Worm (Caenorhabditis elegans): ENCODE results near the gene arrd-15.

arrd-15 gene

DNA sequence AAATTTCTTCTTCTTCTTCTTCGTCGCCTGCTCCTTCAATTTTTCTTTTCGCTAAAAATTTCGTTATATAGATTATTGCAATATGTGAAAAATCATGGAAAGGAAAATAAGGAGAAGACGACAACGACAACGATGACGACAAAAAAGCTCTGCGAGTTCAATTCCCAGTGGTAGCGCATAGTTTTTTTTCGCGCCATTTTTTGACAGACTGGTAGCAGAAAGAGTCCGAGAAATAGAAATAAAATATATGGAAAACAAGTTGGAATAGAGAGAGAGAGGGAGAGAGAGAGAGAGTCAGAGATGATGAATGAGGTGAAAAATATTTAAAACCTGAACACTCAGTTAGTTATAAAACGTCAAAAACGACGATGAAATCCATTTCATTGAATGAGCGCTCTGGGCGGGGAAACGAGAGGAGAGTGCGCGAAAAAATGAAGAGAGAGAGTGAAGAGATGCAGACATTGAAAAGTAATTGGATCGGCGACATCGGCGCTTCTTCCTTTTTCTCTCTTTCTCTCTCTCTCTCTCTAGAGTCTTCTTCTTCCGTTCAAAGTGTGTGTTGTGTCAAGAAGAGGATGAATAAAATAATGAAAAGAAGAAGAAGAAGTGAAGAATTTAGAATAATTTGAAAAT is 52.1 kb downstream of the arrd-15 start, which contains the start of gene pde-2 (continued):
- TF ChIP-seq lin-11 (tag; optimal IDR thresholded peaks at IDR 0.05) (no peak), ttx-3 (tag; optimal IDR thresholded peaks at IDR 0.05) (no peak), ceh-48 (tag; optimal IDR thresholded peaks at IDR 0.05) (no peak), pha-4 (tag; optimal IDR thresholded peaks at IDR 0.05) (no peak), lim-6 (tag; optimal IDR thresholded peaks at IDR 0.05) (no peak), pha-2 (tag; optimal IDR thresholded peaks at IDR 0.05) (no peak), tbx-2 (tag; optimal IDR thresholded peaks at IDR 0.05) (peak; percentile 17), pag-3 (tag; optimal IDR thresholded peaks at IDR 0.05; ENCODE audit: borderline replicate concordance) (no peak), odd-2 (tag; optimal IDR thresholded peaks at IDR 0.05) (no peak), elt-4 (tag; optimal IDR thresholded peaks at IDR 0.05) (no peak), nfya-1 (tag; optimal IDR thresholded peaks at IDR 0.05) (peak; percentile 21), hlh-13 (GFP tag; optimal IDR thresholded peaks at IDR 0.05) (no peak), ceh-19 (GFP tag; optimal IDR thresholded peaks at IDR 0.05) (peak; percentile 12), K02D7.2 (tag; optimal IDR thresholded peaks at IDR 0.05) (no peak), hlh-30 (tag; optimal IDR thresholded peaks at IDR 0.05; ENCODE audit: insufficient read depth) (no peak)

DNA sequence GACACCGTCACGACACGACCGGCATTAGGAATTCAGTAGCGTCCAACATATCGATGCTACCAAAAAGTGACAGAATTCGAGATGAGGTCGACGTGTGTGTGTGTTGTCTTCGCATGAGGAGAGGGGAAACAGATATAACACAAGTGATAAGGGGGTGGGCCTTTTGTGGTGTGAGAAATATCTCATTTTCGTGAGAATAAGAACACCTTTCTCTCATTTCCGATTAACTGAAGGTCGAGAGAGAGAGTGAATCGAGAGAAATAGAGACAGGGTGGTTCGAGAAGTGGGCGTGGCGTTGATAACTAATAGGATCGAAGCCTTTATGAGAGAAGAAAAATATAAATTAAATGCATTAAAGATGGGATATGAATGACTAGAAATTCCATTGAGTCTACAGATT is 53.3 kb downstream of the arrd-15 start:
- TF ChIP-seq ceh-24 (tag; optimal IDR thresholded peaks at IDR 0.05): no peak
- no peak for TF ChIP-seq ceh-31 (tag; optimal IDR thresholded peaks at IDR 0.05)

DNA sequence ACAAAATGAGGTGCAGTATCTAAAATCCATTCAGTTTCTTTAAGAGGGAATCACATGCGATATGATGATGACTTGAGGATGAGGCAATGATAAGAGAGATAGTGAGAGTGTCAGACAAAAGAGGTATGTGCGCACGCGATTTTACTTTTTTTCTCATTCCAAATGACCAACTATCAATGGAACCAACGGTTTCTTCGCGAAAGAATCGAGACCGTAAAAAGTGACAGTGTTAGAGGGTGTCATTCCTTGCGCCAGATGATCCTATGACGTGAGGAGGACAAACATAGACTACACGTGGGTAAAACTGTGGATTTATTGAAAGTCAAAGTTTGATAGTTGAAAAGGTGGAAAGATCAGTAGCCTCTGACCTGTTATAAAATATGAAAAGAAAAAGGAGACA is 54.0 kb downstream of the arrd-15 start:
- no peak for TF ChIP-seq pha-2 (tag; optimal IDR thresholded peaks at IDR 0.05)
- TF ChIP-seq lim-6 (tag; optimal IDR thresholded peaks at IDR 0.05): no peak
- TF ChIP-seq fkh-10 (GFP tag; optimal IDR thresholded peaks at IDR 0.05): no peak
- TF ChIP-seq zip-5 (tag; optimal IDR thresholded peaks at IDR 0.05): no peak
- no peak for TF ChIP-seq ceh-30 (tag; optimal IDR thresholded peaks at IDR 0.05)
- no peak for TF ChIP-seq nhr-232 (tag; optimal IDR thresholded peaks at IDR 0.05)
- TF ChIP-seq pax-1 (tag; optimal IDR thresholded peaks at IDR 0.05): no peak
- TF ChIP-seq dve-1 (tag; optimal IDR thresholded peaks at IDR 0.05): no peak
- TF ChIP-seq unc-86 (tag; optimal IDR thresholded peaks at IDR 0.05): no peak
- no peak for TF ChIP-seq elt-4 (tag; optimal IDR thresholded peaks at IDR 0.05)
- no peak for TF ChIP-seq T23F11.4 (GFP tag; optimal IDR thresholded peaks at IDR 0.05)

DNA sequence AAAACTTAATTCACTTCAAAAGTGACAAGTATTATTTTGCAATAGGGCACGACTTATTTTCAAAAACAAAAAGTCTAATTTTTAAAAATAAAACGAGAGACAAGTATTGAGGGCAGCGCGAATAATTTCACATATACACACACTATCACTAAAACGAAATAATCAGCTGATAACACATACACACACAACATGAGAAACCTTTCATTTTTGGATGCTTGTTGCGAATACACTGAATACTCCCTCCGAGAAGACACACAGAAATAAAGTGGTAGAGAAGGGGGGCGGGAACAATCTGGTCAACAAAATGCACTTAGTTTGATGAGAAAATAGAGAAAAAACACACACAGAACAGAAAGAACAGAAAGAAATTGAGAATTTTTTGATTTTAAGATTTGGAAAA is 54.6 kb downstream of the arrd-15 start:
- no peak for TF ChIP-seq fax-1 (tag; optimal IDR thresholded peaks at IDR 0.05)
- no peak for TF ChIP-seq che-1 (tag; optimal IDR thresholded peaks at IDR 0.05)
- TF ChIP-seq elt-2 (tag; optimal IDR thresholded peaks at IDR 0.05): peak; percentile 47

DNA sequence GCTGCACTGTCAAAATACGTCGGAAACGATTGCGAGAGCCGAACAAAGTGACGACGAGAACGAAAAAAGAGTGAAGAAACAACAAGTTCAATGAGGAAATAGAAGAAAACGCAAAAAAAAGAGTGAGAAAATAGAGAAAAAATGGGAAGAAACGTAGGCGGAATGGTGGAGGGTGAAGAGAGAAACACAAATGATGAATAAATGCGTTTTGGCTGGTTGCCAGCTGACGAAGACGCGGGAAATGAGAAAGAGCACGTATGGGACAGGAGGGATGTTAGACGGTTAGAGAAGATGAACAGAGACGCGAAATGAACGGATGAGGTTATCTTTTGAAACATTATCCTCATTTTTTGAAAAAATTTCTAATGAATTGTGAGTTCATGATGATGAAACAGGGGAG is 55.1 kb downstream of the arrd-15 start:
- peak; percentile 15 for TF ChIP-seq dve-1 (tag; optimal IDR thresholded peaks at IDR 0.05)
- no peak for TF ChIP-seq mec-3 (tag; optimal IDR thresholded peaks at IDR 0.05; ENCODE audit: borderline replicate concordance)
- TF ChIP-seq ceh-2 (tag; optimal IDR thresholded peaks at IDR 0.05): no peak
- peak; percentile 33 for TF ChIP-seq rnt-1 (tag; optimal IDR thresholded peaks at IDR 0.05)
- TF ChIP-seq unc-42 (tag; optimal IDR thresholded peaks at IDR 0.05): peak; percentile 85
- peak; percentile 41 for TF ChIP-seq ceh-31 (tag; optimal IDR thresholded peaks at IDR 0.05)
- peak; percentile 44 for TF ChIP-seq nfya-1 (tag; optimal IDR thresholded peaks at IDR 0.05)
- TF ChIP-seq unc-86 (tag; optimal IDR thresholded peaks at IDR 0.05): no peak
- TF ChIP-seq ceh-18 (tag; optimal IDR thresholded peaks at IDR 0.05): peak; percentile 88
- TF ChIP-seq tbx-2 (tag; optimal IDR thresholded peaks at IDR 0.05): peak; percentile 36
- peak; percentile 21 for TF ChIP-seq syd-9 (tag; optimal IDR thresholded peaks at IDR 0.05)
- no peak for TF ChIP-seq hlh-8 (tag; optimal IDR thresholded peaks at IDR 0.05)
- TF ChIP-seq gmeb-2 (tag; optimal IDR thresholded peaks at IDR 0.05): no peak
- peak; percentile 64 for TF ChIP-seq unc-55 (GFP tag; optimal IDR thresholded peaks at IDR 0.05)
- peak; percentile 18 for TF ChIP-seq ceh-34 (tag; optimal IDR thresholded peaks at IDR 0.05)
